Worm (Caenorhabditis elegans) whole organism, L1 larva: ENCODE results near the gene F55B11.2.
"Not testable (repeated sequence)": the region's sequence is repeated elsewhere in the genome, so short reads cannot be mapped to it uniquely, and the experiment has no call there.

Source experiments
- dpl-1 ChIP-seq, 3 experiments: fragments of 150-350 bp in 2 of 3; sonication (generic microtip) in 1 of 3; optimal IDR thresholded peaks; 2 replicates each; lab custom pipeline; 2014 to 2017; ENCODE audit warnings: missing biosample characterization in 3 of 3, missing genetic modification characterization in 3 of 3, missing genetic modification reagents in 3 of 3
- elt-3 ChIP-seq, 6 experiments: fragments of 150-350 bp in 1 of 6; sonication (generic microtip); optimal IDR thresholded peaks; 2 replicates each; lab custom pipeline; 2017 to 2018; ENCODE audit warnings: missing biosample characterization in 6 of 6, missing genetic modification characterization in 6 of 6, inconsistent platforms in 1 of 6
- fkh-4 ChIP-seq: sonication (generic microtip); optimal IDR thresholded peaks from 2 replicates; lab custom pipeline; 2016; ENCODE audit warnings: missing compliant biosample characterization, missing genetic modification characterization, borderline replicate concordance
- lin-13 ChIP-seq: fragments of 150-350 bp; optimal IDR thresholded peaks from 2 replicates; lab custom pipeline; 2014; ENCODE audit warnings: missing biosample characterization, missing genetic modification reagents, missing genetic modification characterization
- nhr-12 ChIP-seq: sonication (generic microtip); optimal IDR thresholded peaks from 2 replicates; lab custom pipeline; 2017; ENCODE audit warnings: missing biosample characterization, missing genetic modification characterization

ce11 chrIV:14373814-14374213, 49.3 kb downstream of the F55B11.2 start, which contains the start of gene Y67A10A.7:
- not testable (repeated sequence) for TF ChIP-seq nhr-12; dpl-1 (GFP tag; optimal IDR thresholded peaks at IDR 0.05; lab: Kevin White, UChicago); elt-3 (tag; optimal IDR thresholded peaks at IDR 0.05; lab: Kevin White, UChicago); lin-13 (GFP tag; lab: Kevin White, UChicago); fkh-4 (tag; lab: Kevin White, UChicago)
